Fruit fly (Drosophila melanogaster): Measurements from ENCODE around the gene Ser.

- no peak for TF ChIP-seq Ets98B (GFP tag; IDR thresholded peaks at IDR 0.05)
- TF ChIP-seq Pif1B (GFP tag; optimal IDR thresholded peaks at IDR 0.05) = no peak
- TF ChIP-seq D1 (tag; optimal IDR thresholded peaks at IDR 0.05) = no peak
- no peak for TF ChIP-seq CG32121 (GFP tag; IDR thresholded peaks at IDR 0.05)
- peak; percentile 79 for TF ChIP-seq CG8159 (tag; optimal IDR thresholded peaks at IDR 0.05)
- no peak for TF ChIP-seq rn (GFP tag; IDR thresholded peaks at IDR 0.05)
Observed at dm6 chr3R:27204694-27205414, 10.8 kb upstream of the Ser start.
